Worm (Caenorhabditis elegans) whole organism, late embryonic: ENCODE results near the gene lin-25.

Source experiments
- F13H6.1 ChIP-seq: sonication (generic microtip); optimal IDR thresholded peaks from 2 replicates; lab custom pipeline; 2016; ENCODE audit warnings: missing genetic modification characterization, missing compliant biosample characterization
- K02D7.2 ChIP-seq: sonication (generic microtip); optimal IDR thresholded peaks from 2 replicates; lab custom pipeline; 2017; ENCODE audit warnings: mild to moderate bottlenecking, missing genetic modification characterization, missing compliant biosample characterization
- K09A11.1 ChIP-seq: sonication (generic microtip); optimal IDR thresholded peaks from 2 replicates; lab custom pipeline; 2017; ENCODE audit warnings: antibody characterized with exemption, mild to moderate bottlenecking, missing genetic modification characterization, missing compliant biosample characterization; ENCODE audit not compliant: insufficient read depth
- Y22D7AL.16 ChIP-seq: sonication (generic microtip); optimal IDR thresholded peaks from 2 replicates; lab custom pipeline; 2016; ENCODE audit warnings: missing genetic modification characterization, missing compliant biosample characterization
- ceh-2 ChIP-seq: sonication (generic microtip); optimal IDR thresholded peaks from 2 replicates; lab custom pipeline; 2016; ENCODE audit warnings: missing genotype, missing genetic modification characterization, missing compliant biosample characterization
- ceh-24 ChIP-seq: sonication (generic microtip); optimal IDR thresholded peaks from 2 replicates; lab custom pipeline; 2016; ENCODE audit warnings: mild to moderate bottlenecking, missing genetic modification characterization, missing compliant biosample characterization
- ceh-31 ChIP-seq: sonication (generic microtip); optimal IDR thresholded peaks from 2 replicates; lab custom pipeline; 2016; ENCODE audit warnings: missing genetic modification characterization, missing compliant biosample characterization
- ceh-48 ChIP-seq: sonication (generic microtip); optimal IDR thresholded peaks from 2 replicates; lab custom pipeline; 2016; ENCODE audit warnings: missing genetic modification characterization, inconsistent platforms, missing compliant biosample characterization
- ceh-6 ChIP-seq: fragments of 200-800 bp; sonication (Bioruptor generic); optimal IDR thresholded peaks from 2 replicates; lab custom pipeline; 2018; ENCODE audit warnings: mild to moderate bottlenecking, missing genetic modification characterization, missing compliant biosample characterization
- che-1 ChIP-seq: sonication (generic microtip); optimal IDR thresholded peaks from 2 replicates; lab custom pipeline; 2016; ENCODE audit warnings: mild to moderate bottlenecking, missing genetic modification characterization, missing compliant biosample characterization
- dve-1 ChIP-seq: sonication (generic microtip); optimal IDR thresholded peaks from 2 replicates; lab custom pipeline; 2017; ENCODE audit warnings: antibody characterized with exemption, mild to moderate bottlenecking, missing genetic modification characterization, missing compliant biosample characterization
- elt-2 ChIP-seq: sonication (generic microtip); optimal IDR thresholded peaks from 2 replicates; lab custom pipeline; 2016; ENCODE audit warnings: missing genetic modification reagents, missing genetic modification characterization, missing compliant biosample characterization
- ets-4 ChIP-seq: sonication (generic microtip); optimal IDR thresholded peaks from 2 replicates; lab custom pipeline; 2016; ENCODE audit warnings: missing genetic modification characterization, missing compliant biosample characterization
- eyg-1 ChIP-seq: sonication (generic microtip); optimal IDR thresholded peaks from 2 replicates; lab custom pipeline; 2016; ENCODE audit warnings: missing genotype, missing genetic modification characterization, missing compliant biosample characterization
- fkh-10 ChIP-seq: fragments of 150-350 bp; optimal IDR thresholded peaks from 2 replicates; lab custom pipeline; 2014; ENCODE audit warnings: missing biosample characterization, missing genetic modification reagents, missing genetic modification characterization
- fkh-6 ChIP-seq: sonication (generic microtip); optimal IDR thresholded peaks from 2 replicates; lab custom pipeline; 2016; ENCODE audit warnings: missing genetic modification characterization, missing compliant biosample characterization
- hlh-30 ChIP-seq: sonication (generic microtip); optimal IDR thresholded peaks from 2 replicates; lab custom pipeline; 2017; ENCODE audit warnings: antibody characterized with exemption, missing genetic modification characterization, missing compliant biosample characterization; ENCODE audit not compliant: insufficient read depth
- hlh-6 ChIP-seq: sonication (generic microtip); optimal IDR thresholded peaks from 2 replicates; lab custom pipeline; 2016; ENCODE audit warnings: missing genotype, missing genetic modification characterization, missing compliant biosample characterization
- lim-6 ChIP-seq: sonication (generic microtip); optimal IDR thresholded peaks from 2 replicates; lab custom pipeline; 2016; ENCODE audit warnings: missing genetic modification characterization, missing compliant biosample characterization
- madf-2 ChIP-seq: sonication (generic microtip); optimal IDR thresholded peaks from 2 replicates; lab custom pipeline; 2017; ENCODE audit warnings: missing genetic modification characterization, missing compliant biosample characterization
- mec-3 ChIP-seq: sonication (generic microtip); optimal IDR thresholded peaks from 2 replicates; lab custom pipeline; 2016; ENCODE audit warnings: borderline replicate concordance, missing genetic modification characterization, missing compliant biosample characterization
- nfya-1 ChIP-seq: sonication (generic microtip); optimal IDR thresholded peaks from 2 replicates; lab custom pipeline; 2017; ENCODE audit warnings: missing genetic modification characterization, mild to moderate bottlenecking, missing compliant biosample characterization, antibody characterized with exemption, moderate library complexity
- nhr-11 ChIP-seq: fragments of 150-350 bp; optimal IDR thresholded peaks from 2 replicates; lab custom pipeline; 2014; ENCODE audit warnings: missing biosample characterization, missing genetic modification characterization
- pat-9 ChIP-seq: fragments of 200-800 bp; sonication (Bioruptor generic); optimal IDR thresholded peaks from 2 replicates; lab custom pipeline; 2018; ENCODE audit warnings: mild to moderate bottlenecking, missing genetic modification characterization, moderate library complexity, missing compliant biosample characterization
- pax-1 ChIP-seq: fragments of 150-350 bp; optimal IDR thresholded peaks from 2 replicates; lab custom pipeline; 2014; ENCODE audit warnings: missing biosample characterization, missing genetic modification characterization
- pha-4 ChIP-seq: fragments of 150-350 bp; optimal IDR thresholded peaks from 2 replicates; lab custom pipeline; 2018; ENCODE audit warnings: missing biosample characterization, missing genetic modification reagents, missing genetic modification characterization
- ref-2 ChIP-seq: sonication (generic microtip); optimal IDR thresholded peaks from 2 replicates; lab custom pipeline; 2016; ENCODE audit warnings: missing genetic modification characterization, missing compliant biosample characterization
- sox-2 ChIP-seq: fragments of 200-800 bp; sonication (Bioruptor generic); IDR thresholded peaks from 2 replicates; pipeline ENCODE4 v1.3.6; 2022; ENCODE audit warnings: missing genetic modification reagents, missing genetic modification characterization, missing compliant biosample characterization
- sox-4 ChIP-seq: sonication (generic microtip); optimal IDR thresholded peaks from 2 replicates; lab custom pipeline; 2017; ENCODE audit warnings: mild to moderate bottlenecking, missing genetic modification characterization, inconsistent platforms, missing compliant biosample characterization
- syd-9 ChIP-seq: sonication (generic microtip); optimal IDR thresholded peaks from 2 replicates; lab custom pipeline; 2016; ENCODE audit warnings: mild to moderate bottlenecking, missing genetic modification characterization, moderate library complexity, missing compliant biosample characterization
- tbx-2 ChIP-seq: sonication (generic microtip); optimal IDR thresholded peaks from 2 replicates; lab custom pipeline; 2016; ENCODE audit warnings: missing genetic modification characterization, missing compliant biosample characterization
- tbx-7 ChIP-seq: sonication (generic microtip); optimal IDR thresholded peaks from 2 replicates; lab custom pipeline; 2016; ENCODE audit warnings: missing genotype, missing genetic modification characterization, missing compliant biosample characterization
- ttx-3 ChIP-seq: sonication (generic microtip); optimal IDR thresholded peaks from 2 replicates; lab custom pipeline; 2016; ENCODE audit warnings: missing genetic modification reagents, missing genetic modification characterization, missing compliant biosample characterization
- unc-42 ChIP-seq: sonication (generic microtip); optimal IDR thresholded peaks from 2 replicates; lab custom pipeline; 2016; ENCODE audit warnings: missing genotype, missing genetic modification characterization, missing compliant biosample characterization
- unc-55 ChIP-seq: sonication (generic microtip); optimal IDR thresholded peaks from 2 replicates; lab custom pipeline; 2017; ENCODE audit warnings: missing biosample characterization, missing genetic modification reagents, missing genetic modification characterization
- unc-86 ChIP-seq: sonication (generic microtip); optimal IDR thresholded peaks from 2 replicates; lab custom pipeline; 2016; ENCODE audit warnings: missing genetic modification characterization, missing compliant biosample characterization
- ztf-16 ChIP-seq: sonication (generic microtip); optimal IDR thresholded peaks from 2 replicates; lab custom pipeline; 2017; ENCODE audit warnings: missing genetic modification characterization, missing compliant biosample characterization

Gene lin-25

ce11 chrV:12658142-12658541, 8.4 kb downstream of the lin-25 start, which contains the start of gene W05B10.6:
W05B10.6 (minus strand) TSS chrV:12658242.
- TF ChIP-seq ceh-24 (tag; lab: Kevin White, UChicago) (no peak), fkh-6 (tag; lab: Kevin White, UChicago) (no peak), nfya-1 (tag; lab: Kevin White, UChicago) (no peak), hlh-30 (tag; lab: Kevin White, UChicago) (no peak), dve-1 (tag; lab: Kevin White, UChicago) (no peak), pha-4 (tag; lab: Kevin White, UChicago) (no peak), ref-2 (no peak), unc-86 (tag; lab: Kevin White, UChicago) (no peak), K02D7.2 (no peak), pat-9 (no peak), ceh-48 (no peak), eyg-1 (tag; lab: Kevin White, UChicago) (no peak), tbx-2 (tag; lab: Kevin White, UChicago) (no peak), ztf-16 (tag; lab: Kevin White, UChicago) (no peak), K09A11.1 (tag; lab: Kevin White, UChicago) (no peak), tbx-7 (tag; lab: Kevin White, UChicago) (no peak)

ce11 chrV:12659426-12659825, 9.7 kb downstream of the lin-25 start, which contains the start of gene ccch-3:
ccch-3 (minus strand) TSS chrV:12659687.
- TF ChIP-seq pax-1 (tag; lab: Kevin White, UChicago), result no peak
- no peak for TF ChIP-seq ttx-3 (tag; lab: Kevin White, UChicago)
- TF ChIP-seq ztf-16 (tag; lab: Kevin White, UChicago), result peak; percentile 4
- no peak for TF ChIP-seq ceh-6 (GFP tag; lab: Kevin White, UChicago)
- TF ChIP-seq unc-86 (tag; lab: Kevin White, UChicago), result no peak
- peak; percentile 14 for TF ChIP-seq ceh-31 (tag; lab: Kevin White, UChicago)
- peak; percentile 37 for TF ChIP-seq hlh-30 (tag; lab: Kevin White, UChicago)
- TF ChIP-seq hlh-6 (tag; lab: Kevin White, UChicago), result no peak
- no peak for TF ChIP-seq mec-3 (tag; lab: Kevin White, UChicago)
- no peak for TF ChIP-seq lim-6
- no peak for TF ChIP-seq ets-4
- no peak for TF ChIP-seq elt-2 (tag; lab: Kevin White, UChicago)
- TF ChIP-seq madf-2 (tag; lab: Kevin White, UChicago), result no peak
- no peak for TF ChIP-seq fkh-10 (GFP tag; lab: Kevin White, UChicago)
- peak; percentile 83 for TF ChIP-seq unc-42 (tag; lab: Kevin White, UChicago)

- TF ChIP-seq ref-2, result no peak
- TF ChIP-seq fkh-6 (tag; lab: Kevin White, UChicago), result no peak
- TF ChIP-seq, all 69 proteins: peak for 0
Measured at ce11 chrV:12660280-12660818, 10.6 kb downstream of the lin-25 start, which contains the start of gene his-74. his-74 (minus strand) TSS chrV:12660330.

- no peak for TF ChIP-seq che-1 (tag; lab: Kevin White, UChicago)
- no peak for TF ChIP-seq nhr-11 (tag; lab: Kevin White, UChicago)
- no peak for TF ChIP-seq sox-2 (GFP tag; lab: Robert Waterston, UW)
- TF ChIP-seq unc-86 (tag; lab: Kevin White, UChicago), result no peak
- no peak for TF ChIP-seq fkh-6 (tag; lab: Kevin White, UChicago)
- no peak for TF ChIP-seq ceh-2 (tag; lab: Kevin White, UChicago)
- no peak for TF ChIP-seq F13H6.1 (tag; lab: Kevin White, UChicago)
- TF ChIP-seq syd-9, result no peak
- TF ChIP-seq unc-42 (tag; lab: Kevin White, UChicago), result no peak
- no peak for TF ChIP-seq sox-4 (tag; lab: Kevin White, UChicago)
- no peak for TF ChIP-seq Y22D7AL.16 (tag; lab: Kevin White, UChicago)
- no peak for TF ChIP-seq unc-55
Measured at ce11 chrV:12661619-12662018, 11.9 kb downstream of the lin-25 start, which contains the start of gene W05B10.3. W05B10.3 (minus strand) TSS chrV:12661719.
